Worm (Caenorhabditis elegans) whole organism, late embryonic: ENCODE results near the gene cpr-4.

Source experiments
- C38D4.7 ChIP-seq: fragments of 200-800 bp; sonication (Bioruptor generic); optimal IDR thresholded peaks from 2 replicates; lab custom pipeline; 2018; ENCODE audit warnings: mild to moderate bottlenecking, missing genetic modification characterization, moderate library complexity, missing compliant biosample characterization
- F13H6.1 ChIP-seq: sonication (generic microtip); optimal IDR thresholded peaks from 2 replicates; lab custom pipeline; 2016; ENCODE audit warnings: missing genetic modification characterization, missing compliant biosample characterization
- K02D7.2 ChIP-seq: sonication (generic microtip); optimal IDR thresholded peaks from 2 replicates; lab custom pipeline; 2017; ENCODE audit warnings: mild to moderate bottlenecking, missing genetic modification characterization, missing compliant biosample characterization
- K09A11.1 ChIP-seq: sonication (generic microtip); optimal IDR thresholded peaks from 2 replicates; lab custom pipeline; 2017; ENCODE audit warnings: antibody characterized with exemption, mild to moderate bottlenecking, missing genetic modification characterization, missing compliant biosample characterization; ENCODE audit not compliant: insufficient read depth
- Y22D7AL.16 ChIP-seq: sonication (generic microtip); optimal IDR thresholded peaks from 2 replicates; lab custom pipeline; 2016; ENCODE audit warnings: missing genetic modification characterization, missing compliant biosample characterization
- ahr-1 ChIP-seq: sonication (generic microtip); optimal IDR thresholded peaks from 2 replicates; lab custom pipeline; 2016; ENCODE audit warnings: missing genetic modification characterization, missing compliant biosample characterization
- ceh-14 ChIP-seq: sonication (generic microtip); optimal IDR thresholded peaks from 2 replicates; lab custom pipeline; 2016; ENCODE audit warnings: missing genotype, missing genetic modification characterization, missing compliant biosample characterization
- ceh-18 ChIP-seq: sonication (generic microtip); optimal IDR thresholded peaks from 2 replicates; lab custom pipeline; 2016; ENCODE audit warnings: missing genetic modification characterization, missing compliant biosample characterization
- ceh-2 ChIP-seq: sonication (generic microtip); optimal IDR thresholded peaks from 2 replicates; lab custom pipeline; 2016; ENCODE audit warnings: missing genotype, missing genetic modification characterization, missing compliant biosample characterization
- ceh-22 ChIP-seq: sonication (generic microtip); optimal IDR thresholded peaks from 2 replicates; lab custom pipeline; 2017; ENCODE audit warnings: missing biosample characterization, missing genetic modification characterization
- ceh-24 ChIP-seq: sonication (generic microtip); optimal IDR thresholded peaks from 2 replicates; lab custom pipeline; 2016; ENCODE audit warnings: mild to moderate bottlenecking, missing genetic modification characterization, missing compliant biosample characterization
- ceh-30 ChIP-seq: fragments of 150-350 bp; optimal IDR thresholded peaks from 2 replicates; lab custom pipeline; 2014; ENCODE audit warnings: missing biosample characterization, missing genetic modification characterization
- ceh-31 ChIP-seq: sonication (generic microtip); optimal IDR thresholded peaks from 2 replicates; lab custom pipeline; 2016; ENCODE audit warnings: missing genetic modification characterization, missing compliant biosample characterization
- ceh-6 ChIP-seq: fragments of 200-800 bp; sonication (Bioruptor generic); optimal IDR thresholded peaks from 2 replicates; lab custom pipeline; 2018; ENCODE audit warnings: mild to moderate bottlenecking, missing genetic modification characterization, missing compliant biosample characterization
- ceh-9 ChIP-seq: sonication (generic microtip); optimal IDR thresholded peaks from 2 replicates; lab custom pipeline; 2016; ENCODE audit warnings: mild to moderate bottlenecking, missing genetic modification characterization, inconsistent platforms, missing compliant biosample characterization
- elt-2 ChIP-seq: sonication (generic microtip); optimal IDR thresholded peaks from 2 replicates; lab custom pipeline; 2016; ENCODE audit warnings: missing genetic modification reagents, missing genetic modification characterization, missing compliant biosample characterization
- elt-4 ChIP-seq: sonication (generic microtip); optimal IDR thresholded peaks from 2 replicates; lab custom pipeline; 2016; ENCODE audit warnings: missing genetic modification characterization, missing compliant biosample characterization
- eyg-1 ChIP-seq: sonication (generic microtip); optimal IDR thresholded peaks from 2 replicates; lab custom pipeline; 2016; ENCODE audit warnings: missing genotype, missing genetic modification characterization, missing compliant biosample characterization
- fax-1 ChIP-seq: sonication (generic microtip); optimal IDR thresholded peaks from 2 replicates; lab custom pipeline; 2016; ENCODE audit warnings: missing genotype, missing genetic modification characterization, missing compliant biosample characterization
- fkh-6 ChIP-seq: sonication (generic microtip); optimal IDR thresholded peaks from 2 replicates; lab custom pipeline; 2016; ENCODE audit warnings: missing genetic modification characterization, missing compliant biosample characterization
- gmeb-2 ChIP-seq: sonication (generic microtip); optimal IDR thresholded peaks from 2 replicates; lab custom pipeline; 2016; ENCODE audit warnings: missing genetic modification characterization, inconsistent platforms, missing compliant biosample characterization
- hlh-15 ChIP-seq: sonication (generic microtip); optimal IDR thresholded peaks from 2 replicates; lab custom pipeline; 2016; ENCODE audit warnings: missing genetic modification characterization, missing compliant biosample characterization
- hlh-8 ChIP-seq: sonication (generic microtip); optimal IDR thresholded peaks from 2 replicates; lab custom pipeline; 2016; ENCODE audit warnings: missing genotype, missing genetic modification characterization, missing compliant biosample characterization
- lim-6 ChIP-seq: sonication (generic microtip); optimal IDR thresholded peaks from 2 replicates; lab custom pipeline; 2016; ENCODE audit warnings: missing genetic modification characterization, missing compliant biosample characterization
- madf-2 ChIP-seq: sonication (generic microtip); optimal IDR thresholded peaks from 2 replicates; lab custom pipeline; 2017; ENCODE audit warnings: missing genetic modification characterization, missing compliant biosample characterization
- nfya-1 ChIP-seq: sonication (generic microtip); optimal IDR thresholded peaks from 2 replicates; lab custom pipeline; 2017; ENCODE audit warnings: missing genetic modification characterization, mild to moderate bottlenecking, missing compliant biosample characterization, antibody characterized with exemption, moderate library complexity
- nhr-232 ChIP-seq: sonication (generic microtip); optimal IDR thresholded peaks from 2 replicates; lab custom pipeline; 2016; ENCODE audit warnings: missing genetic modification characterization, missing compliant biosample characterization
- npax-4 ChIP-seq: sonication (generic microtip); optimal IDR thresholded peaks from 2 replicates; lab custom pipeline; 2016; ENCODE audit warnings: missing genetic modification characterization, missing compliant biosample characterization
- pha-2 ChIP-seq: sonication (generic microtip); optimal IDR thresholded peaks from 2 replicates; lab custom pipeline; 2017; ENCODE audit warnings: mild to moderate bottlenecking, missing genetic modification characterization, missing compliant biosample characterization
- pqm-1 ChIP-seq: sonication (generic microtip); optimal IDR thresholded peaks from 2 replicates; lab custom pipeline; 2016; ENCODE audit warnings: missing genetic modification characterization, missing compliant biosample characterization
- sdc-2 ChIP-seq: sonication (generic microtip); optimal IDR thresholded peaks from 2 replicates; lab custom pipeline; 2016; ENCODE audit warnings: missing genotype, missing genetic modification characterization, missing compliant biosample characterization
- sox-2 ChIP-seq: fragments of 200-800 bp; sonication (Bioruptor generic); IDR thresholded peaks from 2 replicates; pipeline ENCODE4 v1.3.6; 2022; ENCODE audit warnings: missing genetic modification reagents, missing genetic modification characterization, missing compliant biosample characterization
- sox-4 ChIP-seq: sonication (generic microtip); optimal IDR thresholded peaks from 2 replicates; lab custom pipeline; 2017; ENCODE audit warnings: mild to moderate bottlenecking, missing genetic modification characterization, inconsistent platforms, missing compliant biosample characterization
- syd-9 ChIP-seq: sonication (generic microtip); optimal IDR thresholded peaks from 2 replicates; lab custom pipeline; 2016; ENCODE audit warnings: mild to moderate bottlenecking, missing genetic modification characterization, moderate library complexity, missing compliant biosample characterization
- tbx-7 ChIP-seq: sonication (generic microtip); optimal IDR thresholded peaks from 2 replicates; lab custom pipeline; 2016; ENCODE audit warnings: missing genotype, missing genetic modification characterization, missing compliant biosample characterization
- ttx-3 ChIP-seq: sonication (generic microtip); optimal IDR thresholded peaks from 2 replicates; lab custom pipeline; 2016; ENCODE audit warnings: missing genetic modification reagents, missing genetic modification characterization, missing compliant biosample characterization
- unc-42 ChIP-seq: sonication (generic microtip); optimal IDR thresholded peaks from 2 replicates; lab custom pipeline; 2016; ENCODE audit warnings: missing genotype, missing genetic modification characterization, missing compliant biosample characterization
- unc-55 ChIP-seq: sonication (generic microtip); optimal IDR thresholded peaks from 2 replicates; lab custom pipeline; 2017; ENCODE audit warnings: missing biosample characterization, missing genetic modification reagents, missing genetic modification characterization
- ztf-16 ChIP-seq: sonication (generic microtip); optimal IDR thresholded peaks from 2 replicates; lab custom pipeline; 2017; ENCODE audit warnings: missing genetic modification characterization, missing compliant biosample characterization

cpr-4 gene

DNA sequence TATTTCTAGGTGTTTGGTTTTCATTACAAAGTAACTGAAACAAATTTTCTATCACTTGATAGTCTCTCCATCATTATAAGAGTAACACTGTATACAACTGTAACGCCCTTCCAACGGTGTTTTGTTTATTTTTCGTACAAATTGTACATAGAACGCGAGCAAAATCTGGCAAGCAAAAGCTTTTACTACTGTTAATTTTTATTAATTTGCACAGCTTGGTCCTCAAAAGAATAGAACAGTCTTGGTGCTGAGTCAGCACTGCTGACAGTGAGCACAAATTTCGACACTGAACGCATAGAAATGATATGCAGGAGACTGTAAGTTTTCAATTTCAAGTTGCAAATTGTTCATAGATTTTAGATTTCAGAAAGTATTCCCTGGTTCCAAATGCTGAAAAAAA lies 24.2 kb upstream of the cpr-4 start, which contains the start of gene ZK1055.2:
Gene ZK1055.2 (plus strand): TSS at position 301 of the 400 bp plus-strand sequence.
- TF ChIP-seq nfya-1 (tag; lab: Kevin White, UChicago) (no peak), pqm-1 (tag; lab: Kevin White, UChicago) (no peak), K09A11.1 (tag; lab: Kevin White, UChicago) (no peak), C38D4.7 (GFP tag; lab: Kevin White, UChicago) (no peak), pha-2 (tag; lab: Kevin White, UChicago) (no peak), fkh-6 (tag; lab: Kevin White, UChicago) (no peak), ceh-24 (tag; lab: Kevin White, UChicago) (no peak), ceh-30 (tag; lab: Kevin White, UChicago) (no peak), sox-4 (no peak), F13H6.1 (tag; lab: Kevin White, UChicago) (no peak), fax-1 (tag; lab: Kevin White, UChicago) (no peak), lim-6 (tag; lab: Kevin White, UChicago) (no peak), ceh-2 (tag; lab: Kevin White, UChicago) (no peak), hlh-15 (no peak), unc-42 (tag; lab: Kevin White, UChicago) (no peak), syd-9 (no peak), madf-2 (tag; lab: Kevin White, UChicago) (no peak), ceh-14 (no peak), unc-55 (no peak), sdc-2 (tag; lab: Kevin White, UChicago) (no peak)
- TF ChIP-seq, all 69 proteins: peak for 0

DNA sequence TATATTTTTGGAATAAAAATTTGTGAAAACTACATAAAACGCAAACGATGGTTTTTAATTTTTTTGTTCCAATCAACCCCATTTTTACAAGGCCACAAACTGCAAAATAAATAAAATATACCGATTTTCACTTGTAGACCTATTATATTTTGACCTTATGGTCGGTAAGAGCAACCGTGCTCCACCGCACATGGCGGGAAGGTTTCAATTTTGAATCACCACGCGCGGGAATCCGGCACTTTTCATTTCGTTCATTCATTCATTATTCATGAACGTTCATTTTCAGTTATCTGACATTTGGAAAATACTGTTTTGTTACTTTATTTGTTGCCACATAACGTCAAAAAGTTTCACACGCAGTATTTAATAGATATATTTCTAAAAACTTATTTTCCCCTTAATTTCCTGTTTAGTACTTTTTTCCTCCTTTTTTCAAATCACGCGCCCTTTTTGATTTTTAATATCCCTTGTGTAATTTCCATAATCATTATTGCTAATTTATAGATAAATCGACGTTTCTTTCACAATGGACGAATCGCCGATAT lies 20.7 kb upstream of the cpr-4 start, which contains the start of gene hcp-1:
Gene hcp-1 (plus strand): TSS at position 495 of the 545 bp plus-strand sequence.
- TF ChIP-seq elt-4 (tag; lab: Kevin White, UChicago): no peak
- no peak for TF ChIP-seq ttx-3 (tag; lab: Kevin White, UChicago)

DNA sequence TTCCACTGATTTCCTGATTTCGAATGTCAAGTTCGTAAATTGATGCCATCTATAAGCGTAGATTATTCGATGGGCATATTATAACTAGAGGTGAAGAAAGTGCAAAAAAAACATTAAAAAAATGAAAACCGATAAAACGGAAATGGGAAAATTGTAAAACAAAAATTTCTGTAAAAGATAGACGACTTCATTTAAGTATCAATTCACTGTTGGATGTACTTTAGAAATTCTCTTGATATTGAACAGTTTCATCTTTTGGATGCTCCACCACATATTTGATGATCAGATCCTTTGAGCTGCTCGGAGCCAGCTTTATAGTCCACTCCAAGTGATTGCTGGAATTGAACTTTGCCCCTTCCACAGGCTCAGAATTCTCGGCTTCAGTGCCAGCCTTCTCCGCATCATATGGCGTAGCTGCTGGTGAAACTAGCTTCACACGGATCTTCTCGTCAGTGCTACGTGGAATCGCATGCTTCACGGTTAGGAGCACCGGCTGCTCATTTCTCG lies 11.9 kb upstream of the cpr-4 start, which contains the start of gene ZK1055.6:
Gene ZK1055.6 (minus strand): TSS at position 51 of the 507 bp plus-strand sequence.
- TF ChIP-seq ceh-31 (tag; lab: Kevin White, UChicago) (no peak), K09A11.1 (tag; lab: Kevin White, UChicago) (no peak), F13H6.1 (tag; lab: Kevin White, UChicago) (no peak), ahr-1 (tag; lab: Kevin White, UChicago) (no peak), npax-4 (no peak), K02D7.2 (no peak), ceh-22 (tag; lab: Kevin White, UChicago) (no peak), hlh-8 (tag; lab: Kevin White, UChicago) (no peak), tbx-7 (tag; lab: Kevin White, UChicago) (no peak), C38D4.7 (GFP tag; lab: Kevin White, UChicago) (no peak), sdc-2 (tag; lab: Kevin White, UChicago) (no peak), ceh-9 (tag; lab: Kevin White, UChicago) (no peak)

DNA sequence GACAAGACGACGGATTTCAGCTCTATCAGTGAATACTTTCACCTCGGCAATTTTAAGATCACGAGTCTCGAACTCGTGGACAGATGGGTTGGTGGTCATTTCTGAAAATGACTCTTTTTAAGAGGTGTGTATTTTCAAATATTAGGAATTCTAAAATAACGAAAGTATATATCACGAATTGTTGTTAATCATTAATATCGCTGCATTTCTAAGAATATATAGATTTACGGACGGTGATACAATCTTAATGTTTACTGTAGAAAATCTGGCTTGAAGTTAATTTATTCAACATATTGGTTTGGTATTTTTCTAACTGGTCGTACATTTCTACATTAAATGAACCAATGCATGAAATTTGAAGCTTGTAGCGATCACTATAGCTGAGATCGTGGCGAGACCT lies 9.2 kb upstream of the cpr-4 start, which contains the start of gene ZK1055.7:
Gene ZK1055.7 (minus strand): TSS at position 101 of the 400 bp plus-strand sequence.
- TF ChIP-seq elt-2 (tag; lab: Kevin White, UChicago) (no peak), Y22D7AL.16 (no peak), ceh-18 (no peak), nhr-232 (tag; lab: Kevin White, UChicago) (no peak), K09A11.1 (tag; lab: Kevin White, UChicago) (no peak), ceh-14 (no peak), unc-55 (no peak), pqm-1 (tag; lab: Kevin White, UChicago) (no peak), ceh-22 (tag; lab: Kevin White, UChicago) (no peak), ztf-16 (no peak), sox-2 (GFP tag; lab: Robert Waterston, UW) (no peak), ceh-6 (GFP tag; lab: Kevin White, UChicago) (no peak), ceh-31 (tag; lab: Kevin White, UChicago) (no peak), gmeb-2 (tag; lab: Kevin White, UChicago) (no peak), elt-4 (tag; lab: Kevin White, UChicago) (no peak), eyg-1 (no peak), fkh-6 (tag; lab: Kevin White, UChicago) (no peak)
